Fruit fly (Drosophila melanogaster) whole organism: ENCODE measurements around the gene CG14331.

Source experiments
- CG8478 ChIP-seq: fragments of >200 bp; optimal IDR thresholded peaks from 2 replicates; lab custom pipeline; 2018; ENCODE audit warnings: inconsistent platforms
- Dll ChIP-seq: fragments of >200 bp; optimal IDR thresholded peaks from 2 replicates; lab custom pipeline; 2017
- EcR ChIP-seq, 2 experiments: fragments of >200 bp; optimal IDR thresholded peaks; 2 replicates each; lab custom pipeline; 2017; ENCODE audit warnings: missing biosample characterization in 2 of 2, missing genetic modification characterization in 2 of 2, missing genetic modification reagents in 2 of 2
- pan ChIP-seq: fragments of >200 bp; optimal IDR thresholded peaks from 2 replicates; lab custom pipeline; 2017
- psq ChIP-seq: fragments of >200 bp; optimal IDR thresholded peaks from 2 replicates; lab custom pipeline; 2017
- usp ChIP-seq: fragments of >200 bp; optimal IDR thresholded peaks from 2 replicates; lab custom pipeline; 2017; ENCODE audit warnings: missing biosample characterization, missing genetic modification characterization, mixed read lengths

DNA sequence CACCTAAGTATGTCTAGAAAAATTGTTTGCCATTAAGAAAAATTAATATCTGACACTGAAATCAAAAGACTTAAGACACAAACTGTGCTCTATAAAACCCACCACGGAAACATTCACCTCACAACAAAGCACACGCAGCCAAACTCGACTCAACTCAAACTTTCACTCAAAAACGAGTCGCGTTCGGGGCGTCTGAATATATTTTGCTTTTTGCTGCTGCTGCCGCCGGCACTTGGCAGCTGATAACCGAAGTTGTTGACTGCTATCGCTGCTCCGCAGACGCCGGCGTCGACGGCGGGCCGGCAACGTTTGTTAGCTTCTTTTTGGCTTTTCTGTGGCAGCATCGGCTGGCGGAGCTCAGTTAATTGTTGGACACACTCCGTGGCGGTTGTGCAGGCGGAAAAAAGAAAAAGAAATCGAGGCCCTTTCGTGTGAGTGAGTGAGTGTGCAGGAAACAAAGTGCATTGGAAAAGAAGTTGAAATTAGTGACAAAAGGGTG is 15.1 kb downstream of the CG14331 start, which contains the start of gene cysu:
- no peak for TF ChIP-seq Dll (lab: Kevin White, UChicago)
- TF ChIP-seq psq (lab: Kevin White, UChicago) = no peak
- no peak for TF ChIP-seq CG8478 (lab: Kevin White, UChicago)
- TF ChIP-seq EcR (GFP tag; optimal IDR thresholded peaks at IDR 0.05; lab: Kevin White, UChicago) = no peak
- TF ChIP-seq usp = no peak
- TF ChIP-seq pan (lab: Kevin White, UChicago) = no peak
